Worm (Caenorhabditis elegans) whole organism, L1 larva: Measurements from ENCODE around the gene C04C3.4.

Source experiments
- aly-2 ChIP-seq: fragments of 150-350 bp; optimal IDR thresholded peaks from 2 replicates; lab custom pipeline; 2014; ENCODE audit warnings: missing biosample characterization, missing genetic modification characterization
- blmp-1 ChIP-seq: fragments of 150-350 bp; optimal IDR thresholded peaks from 2 replicates; lab custom pipeline; 2014; ENCODE audit warnings: missing biosample characterization, missing genetic modification characterization
- ceh-82 ChIP-seq, 3 experiments: fragments of 150-350 bp in 1 of 3; sonication (generic microtip) in 2 of 3; optimal IDR thresholded peaks; 2 replicates each; lab custom pipeline; 2014 to 2017; ENCODE audit warnings: missing biosample characterization in 3 of 3, missing genetic modification characterization in 3 of 3
- dpl-1 ChIP-seq, 3 experiments: fragments of 150-350 bp in 2 of 3; sonication (generic microtip) in 1 of 3; optimal IDR thresholded peaks; 2 replicates each; lab custom pipeline; 2014 to 2017; ENCODE audit warnings: missing biosample characterization in 3 of 3, missing genetic modification characterization in 3 of 3, missing genetic modification reagents in 3 of 3
- efl-3 ChIP-seq: fragments of 200-800 bp; sonication (Bioruptor generic); optimal IDR thresholded peaks from 2 replicates; lab custom pipeline; 2018; ENCODE audit warnings: mild to moderate bottlenecking, missing genetic modification characterization, missing compliant biosample characterization
- elt-2 ChIP-seq: sonication (generic microtip); optimal IDR thresholded peaks from 2 replicates; lab custom pipeline; 2016; ENCODE audit warnings: missing genetic modification characterization, mild to moderate bottlenecking, inconsistent platforms, missing compliant biosample characterization, missing genetic modification reagents
- ets-5 ChIP-seq: fragments of 200-800 bp; sonication (Bioruptor generic); IDR thresholded peaks from 2 replicates; pipeline ENCODE4 v1.3.6; 2022; ENCODE audit warnings: missing genetic modification characterization, missing compliant biosample characterization
- fkh-10 ChIP-seq: sonication (generic microtip); optimal IDR thresholded peaks from 2 replicates; lab custom pipeline; 2017; ENCODE audit warnings: missing biosample characterization, missing genetic modification reagents, missing genetic modification characterization
- hlh-17 ChIP-seq: fragments of 200-800 bp; sonication (Bioruptor generic); optimal IDR thresholded peaks from 2 replicates; lab custom pipeline; 2018; ENCODE audit warnings: missing genetic modification characterization, mild to moderate bottlenecking, missing compliant biosample characterization, moderate library complexity, borderline replicate concordance
- lin-14 ChIP-seq: fragments of 200-800 bp; sonication (Bioruptor generic); optimal IDR thresholded peaks from 2 replicates; lab custom pipeline; 2018; ENCODE audit warnings: mild to moderate bottlenecking, missing genetic modification characterization, moderate library complexity, missing compliant biosample characterization
- lin-39 ChIP-seq: fragments of 150-350 bp; optimal IDR thresholded peaks from 2 replicates; lab custom pipeline; 2014; ENCODE audit warnings: missing biosample characterization, missing genetic modification reagents, missing genetic modification characterization
- lsy-2 ChIP-seq, 2 experiments: fragments of 150-350 bp; optimal IDR thresholded peaks; 2 replicates each; lab custom pipeline; 2014; ENCODE audit warnings: missing biosample characterization in 2 of 2, missing genetic modification characterization in 2 of 2
- mef-2 ChIP-seq: fragments of 150-350 bp; optimal IDR thresholded peaks from 2 replicates; lab custom pipeline; 2014; ENCODE audit warnings: missing biosample characterization, missing genetic modification characterization
- nhr-20 ChIP-seq: sonication (generic microtip); optimal IDR thresholded peaks from 2 replicates; lab custom pipeline; 2016; ENCODE audit warnings: mild to moderate bottlenecking, missing genetic modification characterization, missing compliant biosample characterization
- nhr-237 ChIP-seq: fragments of 150-350 bp; optimal IDR thresholded peaks from 2 replicates; lab custom pipeline; 2014; ENCODE audit warnings: missing biosample characterization, missing genetic modification characterization
- nhr-28 ChIP-seq: fragments of 150-350 bp; optimal IDR thresholded peaks from 2 replicates; lab custom pipeline; 2014; ENCODE audit warnings: missing biosample characterization, missing genetic modification characterization
- nhr-71 ChIP-seq: sonication (generic microtip); optimal IDR thresholded peaks from 2 replicates; lab custom pipeline; 2016; ENCODE audit warnings: mild to moderate bottlenecking, missing genetic modification characterization, moderate library complexity, missing compliant biosample characterization
- nhr-76 ChIP-seq: sonication (generic microtip); optimal IDR thresholded peaks from 2 replicates; lab custom pipeline; 2017; ENCODE audit warnings: missing biosample characterization, missing genetic modification characterization
- nhr-85 ChIP-seq: sonication (generic microtip); peaks from one replicate; lab custom pipeline; 2016; ENCODE audit warnings: missing genetic modification characterization, inconsistent platforms, missing compliant biosample characterization
- pag-3 ChIP-seq: sonication (generic microtip); optimal IDR thresholded peaks from 2 replicates; lab custom pipeline; 2017; ENCODE audit warnings: missing genetic modification characterization, mild to moderate bottlenecking, missing compliant biosample characterization, antibody characterized with exemption, borderline replicate concordance; ENCODE audit not compliant: insufficient read depth
- rnt-1 ChIP-seq: sonication (generic microtip); optimal IDR thresholded peaks from 2 replicates; lab custom pipeline; 2016; ENCODE audit warnings: mild to moderate bottlenecking, missing genetic modification characterization, moderate library complexity, missing compliant biosample characterization
- sptf-1 ChIP-seq: fragments of 150-350 bp; optimal IDR thresholded peaks from 2 replicates; lab custom pipeline; 2014; ENCODE audit warnings: missing biosample characterization, missing genetic modification characterization
- unc-130 ChIP-seq: fragments of 150-350 bp; optimal IDR thresholded peaks from 2 replicates; lab custom pipeline; 2017; ENCODE audit warnings: missing biosample characterization, missing genetic modification characterization, inconsistent platforms
- unc-30 ChIP-seq: sonication (generic microtip); optimal IDR thresholded peaks from 2 replicates; lab custom pipeline; 2017; ENCODE audit warnings: missing biosample characterization, missing genetic modification characterization
- unc-62 ChIP-seq: fragments of 150-350 bp; optimal IDR thresholded peaks from 2 replicates; lab custom pipeline; 2014; ENCODE audit warnings: missing biosample characterization, missing genetic modification reagents, missing genetic modification characterization
- unc-98 ChIP-seq: fragments of 200-800 bp; sonication (Bioruptor generic); IDR thresholded peaks from 2 replicates; pipeline ENCODE4 v1.3.6; 2022; ENCODE audit warnings: missing genetic modification characterization, missing compliant biosample characterization
- xbp-1 ChIP-seq: sonication (generic microtip); optimal IDR thresholded peaks from 2 replicates; lab custom pipeline; 2016; ENCODE audit warnings: missing genetic modification characterization, missing compliant biosample characterization
- ztf-11 ChIP-seq, 2 experiments: sonication (generic microtip); optimal IDR thresholded peaks; 2 replicates each; lab custom pipeline; 2016 to 2017; ENCODE audit warnings: missing genetic modification characterization in 2 of 2, missing biosample characterization in 1 of 2, missing compliant biosample characterization in 1 of 2

Gene C04C3.4

ce11 chrIV:3439354-3439753 lies 45.2 kb downstream of the C04C3.4 start, which contains the start of gene grd-3:
TSS of gene grd-3 (plus strand) at chrIV:3439655.
- TF ChIP-seq unc-62 (GFP tag; lab: Kevin White, UChicago) (no peak), nhr-237 (tag; lab: Kevin White, UChicago) (no peak), ceh-82 (tag; optimal IDR thresholded peaks at IDR 0.05; lab: Kevin White, UChicago) (no peak), dpl-1 (GFP tag; optimal IDR thresholded peaks at IDR 0.05; lab: Kevin White, UChicago) (no peak), lsy-2 (tag; optimal IDR thresholded peaks at IDR 0.05; lab: Kevin White, UChicago) (no peak), nhr-20 (tag; lab: Kevin White, UChicago) (peak; percentile 11), sptf-1 (no peak), aly-2 (tag; lab: Kevin White, UChicago) (no peak), rnt-1 (tag; lab: Kevin White, UChicago) (peak; percentile 8), pag-3 (tag; lab: Kevin White, UChicago) (no peak), unc-130 (no peak), nhr-71 (tag; lab: Kevin White, UChicago) (peak; percentile 51), efl-3 (GFP tag; lab: Kevin White, UChicago) (no peak), nhr-85 (tag; lab: Kevin White, UChicago) (peak; percentile 95), lin-14 (GFP tag; lab: Kevin White, UChicago) (peak; percentile 70), xbp-1 (tag; lab: Kevin White, UChicago) (no peak), mef-2 (tag; lab: Kevin White, UChicago) (no peak)

- TF ChIP-seq nhr-85 (tag; lab: Kevin White, UChicago) (peak; percentile 91), nhr-20 (tag; lab: Kevin White, UChicago) (peak; percentile 33), nhr-28 (tag; lab: Kevin White, UChicago) (no peak)
These were observed 46.7 kb downstream of the C04C3.4 start, which contains the start of gene grd-10 for ce11 chrIV:3440848-3441247. TSS of gene grd-10 (plus strand) at chrIV:3441055.

DNA sequence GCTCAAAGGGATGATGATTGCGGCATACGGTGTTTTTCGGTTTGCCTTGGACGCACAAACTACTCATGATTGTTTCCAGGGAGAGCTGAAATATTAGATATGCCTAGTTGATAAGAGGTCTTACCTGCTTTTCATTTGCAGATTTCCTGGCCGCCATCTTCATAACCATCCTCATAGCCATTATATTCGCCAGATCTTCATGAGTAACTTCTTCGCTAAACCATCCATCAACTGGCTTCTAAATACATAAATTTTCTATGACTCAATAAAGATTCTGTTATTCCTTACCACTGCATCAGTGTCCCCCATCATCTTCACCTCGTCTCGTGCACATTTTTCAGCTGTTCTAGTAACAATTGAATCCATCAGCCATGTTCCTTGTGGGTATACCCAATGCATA lies 48.3 kb downstream of the C04C3.4 start:
- no peak for TF ChIP-seq ztf-11 (tag; optimal IDR thresholded peaks at IDR 0.05; lab: Kevin White, UChicago)
- TF ChIP-seq ets-5 (GFP tag; lab: Robert Waterston, UW) = no peak
- no peak for TF ChIP-seq pag-3 (tag; lab: Kevin White, UChicago)
- no peak for TF ChIP-seq nhr-85 (tag; lab: Kevin White, UChicago)
- no peak for TF ChIP-seq fkh-10 (GFP tag; lab: Kevin White, UChicago)
- no peak for TF ChIP-seq elt-2 (tag; lab: Kevin White, UChicago)
- TF ChIP-seq lsy-2 (tag; optimal IDR thresholded peaks at IDR 0.05; lab: Kevin White, UChicago) = no peak
- TF ChIP-seq lin-39 (tag; lab: Kevin White, UChicago) = no peak
- TF ChIP-seq nhr-237 (tag; lab: Kevin White, UChicago) = no peak
- TF ChIP-seq, all 84 proteins: peak for 0

DNA sequence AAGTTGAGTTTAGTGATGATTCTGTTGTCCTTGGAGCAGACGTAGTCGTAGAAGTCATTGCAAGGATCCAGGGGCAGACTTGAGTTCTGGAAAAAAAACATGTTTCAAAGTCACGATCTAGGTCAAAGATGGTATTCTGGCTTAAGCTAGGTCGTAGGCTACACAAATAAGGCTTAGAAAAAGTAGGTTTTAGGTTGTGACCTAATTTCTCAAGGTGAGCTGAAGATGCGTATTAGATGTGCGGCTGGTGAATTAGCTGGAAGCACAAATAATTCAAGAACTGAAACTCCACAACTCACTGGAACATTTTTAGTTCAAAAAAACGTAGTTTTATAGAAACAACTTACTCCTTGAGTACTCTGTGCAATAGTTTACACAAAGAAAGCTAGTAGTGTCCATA lies 49.9 kb downstream of the C04C3.4 start, which contains the start of gene F09D12.2:
F09D12.2 (minus strand) TSS at position 101 of the 400 bp plus-strand sequence.
- TF ChIP-seq hlh-17 (GFP tag; lab: Kevin White, UChicago) (no peak), nhr-76 (no peak), unc-98 (no peak), nhr-237 (tag; lab: Kevin White, UChicago) (no peak), pag-3 (tag; lab: Kevin White, UChicago) (no peak), ets-5 (GFP tag; lab: Robert Waterston, UW) (no peak), blmp-1 (tag; lab: Kevin White, UChicago) (no peak), unc-30 (tag; lab: Kevin White, UChicago) (no peak), nhr-20 (tag; lab: Kevin White, UChicago) (no peak)
